Worm (Caenorhabditis elegans): ENCODE results near the gene Y57A10C.1.
"Not testable (repeated sequence)": the region's sequence is repeated elsewhere in the genome, so short reads cannot be mapped to it uniquely, and the experiment has no call there.

The Y57A10C.1 gene

DNA sequence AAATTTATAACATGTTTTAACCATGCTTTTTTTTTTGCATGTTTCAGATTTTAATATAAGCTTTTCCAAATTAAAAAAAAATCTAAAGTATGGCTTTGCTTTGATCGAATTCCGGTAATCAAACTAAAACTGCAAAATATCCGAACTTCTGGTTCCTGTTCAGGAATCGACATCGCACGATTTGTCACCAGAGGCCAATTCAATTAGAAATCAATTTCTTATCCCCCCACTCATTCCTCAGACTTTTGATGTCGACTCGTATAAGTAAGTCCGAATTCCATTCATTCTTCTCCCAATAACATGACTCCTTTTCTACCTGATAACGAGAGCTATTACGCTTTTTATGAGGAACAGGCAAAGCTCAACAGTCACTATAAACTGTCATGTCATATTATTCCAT is 35.9 kb upstream of the Y57A10C.1 start, which contains the start of gene srh-27:
Gene srh-27 (plus strand): TSS at position 301 of the 400 bp plus-strand sequence.
- TF ChIP-seq rpc-1 (optimal IDR thresholded peaks at IDR 0.05) (no peak), rpc-1 (tag; optimal IDR thresholded peaks at IDR 0.05) (no peak), chd-7 (tag; optimal IDR thresholded peaks at IDR 0.05) (no peak), lin-26 (GFP tag; IDR thresholded peaks at IDR 0.05) (no peak), B0019.2 (GFP tag; conservative IDR thresholded peaks at IDR 0.05) (no peak), ceh-100 (GFP tag; IDR thresholded peaks at IDR 0.05) (no peak), K12H6.12 (tag; optimal IDR thresholded peaks at IDR 0.05) (no peak), hmg-1.2 (GFP tag; IDR thresholded peaks at IDR 0.05) (no peak), snpc-4 (GFP tag; optimal IDR thresholded peaks at IDR 0.05) (no peak), snpc-4 (tag; optimal IDR thresholded peaks at IDR 0.05) (no peak), athp-1 (tag; optimal IDR thresholded peaks at IDR 0.05) (no peak), ztf-18 (tag; optimal IDR thresholded peaks at IDR 0.05) (no peak), unc-130 (GFP tag; optimal IDR thresholded peaks at IDR 0.05) (no peak), B0035.1 (tag; optimal IDR thresholded peaks at IDR 0.05) (no peak), F57C9.4 (tag; optimal IDR thresholded peaks at IDR 0.05) (no peak), bed-1 (GFP tag; IDR thresholded peaks at IDR 0.05) (no peak)

DNA sequence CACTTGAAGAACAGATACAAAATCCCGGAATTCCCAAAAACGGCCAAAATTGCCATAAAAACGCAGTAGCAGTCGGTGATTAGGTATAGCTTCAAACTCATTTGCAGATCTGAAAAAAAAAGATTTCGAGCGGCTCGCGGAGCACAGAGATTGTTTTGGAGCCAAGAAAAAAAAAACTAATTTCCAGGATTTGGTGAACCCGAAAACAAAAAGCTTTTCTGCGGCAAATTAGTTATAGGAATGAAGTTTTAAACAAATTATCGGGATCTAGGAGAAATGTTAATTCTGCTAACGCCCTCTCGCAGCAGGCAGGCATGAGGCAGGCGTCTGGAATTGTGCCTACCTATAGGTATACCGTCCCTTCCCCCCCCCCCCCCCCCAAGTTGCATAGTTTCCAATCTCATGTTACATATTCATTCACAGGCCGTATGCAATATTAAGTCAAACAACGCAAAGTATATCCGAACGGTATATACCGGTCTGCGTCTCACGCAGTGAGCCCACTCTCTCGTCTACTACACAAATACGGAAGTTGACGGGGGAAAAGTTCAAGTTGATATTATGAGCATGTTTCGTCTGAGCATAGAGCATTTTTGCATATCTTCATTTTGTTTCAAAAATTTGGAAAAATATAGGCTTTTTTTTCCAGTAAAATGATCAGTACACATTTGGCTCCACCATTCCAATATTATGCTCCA is 32.5 kb upstream of the Y57A10C.1 start, which contains the start of the genes W05H5.1 and pitr-6:
Gene W05H5.1 (minus strand): TSS at position 101 of the 698 bp plus-strand sequence.
Gene pitr-6 (plus strand): TSS at position 648 of the 698 bp plus-strand sequence.
- TF ChIP-seq ztf-28 (GFP tag; IDR thresholded peaks at IDR 0.05) (0 out of 2 replicates have a peak, but pooled peaks have one; percentile 15), pha-4 (tag; optimal IDR thresholded peaks at IDR 0.05) (no peak)

DNA sequence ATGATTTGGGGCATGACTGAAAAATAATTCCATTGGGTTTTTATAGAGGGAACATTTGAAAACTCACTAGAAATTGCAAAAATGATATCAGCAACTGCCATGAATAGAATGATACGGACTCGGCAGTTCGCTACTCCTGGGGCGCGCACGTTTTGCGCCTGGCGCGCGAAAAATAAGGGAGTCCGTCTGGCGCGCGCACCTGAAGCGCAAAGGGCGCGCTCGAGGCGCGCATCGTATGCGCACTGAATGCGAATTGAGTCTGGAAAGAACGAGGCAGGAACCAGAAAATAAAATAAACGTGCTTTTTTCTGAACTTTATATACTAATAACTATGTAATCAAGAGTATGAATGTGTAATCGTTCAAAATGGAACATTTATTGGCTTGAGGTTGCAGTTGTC is 28.8 kb upstream of the Y57A10C.1 start, which contains the start of gene Y57A10C.10:
Gene Y57A10C.10 (minus strand): TSS at position 101 of the 400 bp plus-strand sequence.
- not testable (repeated sequence) for TF ChIP-seq ccch-3 (GFP tag; optimal IDR thresholded peaks at IDR 0.05); hlh-26 (GFP tag; conservative IDR thresholded peaks at IDR 0.05); ceh-58 (GFP tag; IDR thresholded peaks at IDR 0.05)

DNA sequence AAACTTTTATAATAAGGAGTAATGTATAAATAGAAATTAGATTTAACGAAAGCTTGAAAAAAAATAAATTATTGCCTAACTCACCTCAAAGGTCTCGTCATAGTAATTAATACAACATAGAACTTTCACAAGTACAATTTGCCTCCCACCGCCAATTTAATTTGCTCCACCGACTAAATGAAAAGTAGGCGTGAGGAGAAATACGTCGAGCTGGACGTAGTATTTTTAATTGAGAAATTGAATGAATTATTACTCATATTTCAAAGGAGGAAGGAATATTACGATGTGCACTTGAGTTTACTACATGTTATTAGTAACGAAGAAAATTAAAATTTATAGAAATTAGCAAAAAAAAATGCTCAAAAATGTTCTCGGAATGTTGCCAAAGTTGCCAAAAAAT is 26.1 kb upstream of the Y57A10C.1 start, which contains the start of gene Y57A10C.9:
Gene Y57A10C.9 (minus strand): TSS at position 101 of the 400 bp plus-strand sequence.
- no peak for TF ChIP-seq nhr-80 (tag; optimal IDR thresholded peaks at IDR 0.05)
- TF ChIP-seq F52B5.7 (tag; optimal IDR thresholded peaks at IDR 0.05), result no peak
- TF ChIP-seq attf-6 (GFP tag; IDR thresholded peaks at IDR 0.05), result no peak
- no peak for TF ChIP-seq sea-2 (GFP tag; IDR thresholded peaks at IDR 0.05)
- TF ChIP-seq tlf-1 (GFP tag; optimal IDR thresholded peaks at IDR 0.05), result no peak
- no peak for TF ChIP-seq ceh-79 (tag; optimal IDR thresholded peaks at IDR 0.05)

DNA sequence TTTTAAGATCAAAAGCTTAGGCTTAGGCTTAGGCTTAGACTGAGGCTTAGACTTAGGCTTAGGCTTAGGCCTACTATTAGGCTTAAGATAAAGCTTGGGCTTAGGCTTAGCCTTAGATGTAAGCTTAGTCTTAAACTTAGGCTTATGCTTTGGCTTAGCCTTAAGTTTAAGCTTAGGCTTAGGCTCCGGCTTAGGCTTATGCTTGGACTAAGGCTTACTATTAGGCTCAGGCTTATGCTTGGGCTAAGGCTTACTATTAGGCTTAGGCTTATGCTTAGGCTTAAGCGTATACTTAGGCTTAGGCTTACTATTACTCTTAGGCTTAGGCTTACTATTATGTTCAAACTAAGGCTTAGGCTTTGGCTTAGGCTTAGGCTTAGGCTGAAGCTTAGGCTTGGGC is 24.4 kb upstream of the Y57A10C.1 start:
- TF ChIP-seq mcd-1 (GFP tag; IDR thresholded peaks at IDR 0.05) (no peak), aptf-2 (GFP tag; conservative IDR thresholded peaks at IDR 0.05) (no peak), Y67H2A.10 (GFP tag; conservative IDR thresholded peaks at IDR 0.05) (no peak), ceh-79 (tag; optimal IDR thresholded peaks at IDR 0.05) (no peak), atf-7 (tag; optimal IDR thresholded peaks at IDR 0.05) (no peak), lin-35 (GFP tag; optimal IDR thresholded peaks at IDR 0.05) (no peak), egl-44 (GFP tag; IDR thresholded peaks at IDR 0.05) (no peak), C06A6.2 (GFP tag; conservative IDR thresholded peaks at IDR 0.05) (no peak), T07F8.4 (tag; optimal IDR thresholded peaks at IDR 0.05) (no peak), F55B11.4 (tag; optimal IDR thresholded peaks at IDR 0.05; ENCODE audit: borderline replicate concordance, insufficient read depth) (no peak)
